Fruit fly (Drosophila melanogaster): Measurements from ENCODE around the gene Grl36b.

Gene Grl36b

dm6 chr2L:18081328-18081727, 44.2 kb downstream of the Grl36b start, which contains the start of gene ninaD:
Gene ninaD (plus strand): TSS chr2L:18081628.
- TF ChIP-seq pan (optimal IDR thresholded peaks at IDR 0.05) = no peak
- TF ChIP-seq CG8478 (optimal IDR thresholded peaks at IDR 0.05) = no peak
- TF ChIP-seq EcR (GFP tag; optimal IDR thresholded peaks at IDR 0.05) = no peak
- TF ChIP-seq psq (optimal IDR thresholded peaks at IDR 0.05) = no peak
- no peak for TF ChIP-seq usp (GFP tag; optimal IDR thresholded peaks at IDR 0.05)
- TF ChIP-seq Dll (optimal IDR thresholded peaks at IDR 0.05) = no peak

- TF ChIP-seq Dll (optimal IDR thresholded peaks at IDR 0.05) (no peak), psq (optimal IDR thresholded peaks at IDR 0.05) (no peak), EcR (GFP tag; optimal IDR thresholded peaks at IDR 0.05) (no peak), pan (optimal IDR thresholded peaks at IDR 0.05) (no peak), CG8478 (optimal IDR thresholded peaks at IDR 0.05) (no peak), usp (GFP tag; optimal IDR thresholded peaks at IDR 0.05) (no peak)
Measured at dm6 chr2L:18077969-18078368, 47.6 kb downstream of the Grl36b start, which contains the start of gene Arr1. Gene Arr1 (plus strand): TSS chr2L:18078269.
